Worm (Caenorhabditis elegans): ENCODE measurements around the gene twk-48.

The twk-48 gene

DNA sequence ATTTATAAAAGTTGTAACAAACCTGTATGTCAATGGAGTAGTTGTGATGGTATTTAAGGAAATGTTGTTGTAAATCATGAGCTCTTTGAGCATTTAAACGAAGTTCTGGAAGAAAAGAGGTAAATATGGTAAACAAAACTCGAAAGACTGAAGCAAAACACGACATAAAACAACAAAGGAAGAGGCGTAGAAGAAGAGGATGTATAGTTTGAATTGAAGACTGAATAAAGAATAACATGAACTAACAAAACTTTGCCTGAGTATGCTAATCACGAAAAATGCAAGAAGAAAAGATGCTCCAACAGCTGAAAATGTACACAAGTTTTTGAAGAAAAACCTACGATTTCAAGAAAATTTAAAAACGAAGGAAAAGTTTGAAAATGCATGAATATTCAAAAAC, 10.5 kb downstream of the twk-48 start, which contains the start of gene ZK757.1:
TSS of gene ZK757.1 (minus strand) at position 101 of the 400 bp plus-strand sequence.
- TF ChIP-seq unc-62 (GFP tag; optimal IDR thresholded peaks at IDR 0.05): no peak

ce11 chrIII:9874515-9874914, 14.0 kb downstream of the twk-48 start:
- TF ChIP-seq unc-62 (GFP tag; optimal IDR thresholded peaks at IDR 0.05): no peak

- no peak for TF ChIP-seq unc-62 (GFP tag; optimal IDR thresholded peaks at IDR 0.05)
Measured at ce11 chrIII:9876951-9877350, 16.4 kb downstream of the twk-48 start, which contains the start of gene ZK757.10. ZK757.10 (plus strand) TSS chrIII:9877251.

DNA sequence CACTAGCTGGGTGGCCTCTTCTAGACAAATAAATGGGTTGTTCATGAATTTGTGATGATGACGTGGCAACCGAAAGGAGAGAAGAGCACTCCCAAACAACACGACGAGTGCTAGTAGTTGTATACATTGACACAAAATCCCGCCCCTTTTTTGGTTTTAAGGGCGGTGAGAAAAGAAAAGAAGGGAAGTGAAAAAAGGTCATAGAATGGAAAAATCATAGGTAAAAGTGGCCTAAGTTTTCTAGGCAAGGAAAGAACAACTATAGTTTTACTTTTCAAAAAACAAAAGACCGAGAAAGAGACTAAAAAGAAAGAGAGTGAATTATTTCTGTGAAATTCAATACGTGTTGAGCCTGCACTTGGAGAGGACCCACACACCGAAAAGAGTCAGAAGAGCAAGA, 18.3 kb downstream of the twk-48 start, which contains the start of gene ZK757.2:
TSS of gene ZK757.2 (minus strand) at position 101 of the 400 bp plus-strand sequence.
- no peak for TF ChIP-seq unc-62 (GFP tag; optimal IDR thresholded peaks at IDR 0.05)

DNA sequence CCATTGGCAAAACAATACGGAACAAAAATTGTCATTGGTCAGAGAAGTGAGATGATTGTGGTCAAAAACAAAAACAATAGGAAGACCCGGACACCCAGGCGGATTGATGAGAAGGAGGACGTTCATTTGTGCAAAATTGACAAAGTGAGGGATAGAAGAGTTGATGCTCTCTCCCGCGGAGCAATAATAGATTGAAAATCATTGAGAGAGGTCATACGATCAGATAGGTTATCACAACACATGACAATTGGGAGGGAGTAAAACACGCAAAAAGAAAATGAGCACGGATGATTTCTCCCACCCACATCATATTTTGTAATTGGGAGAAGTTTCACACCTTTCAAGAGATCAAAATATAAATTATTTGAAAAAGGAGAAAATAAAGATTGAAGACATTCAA, 25.1 kb downstream of the twk-48 start:
- no peak for TF ChIP-seq unc-62 (GFP tag; optimal IDR thresholded peaks at IDR 0.05)

- TF ChIP-seq unc-62 (GFP tag; optimal IDR thresholded peaks at IDR 0.05): no peak
Measured at ce11 chrIII:9886323-9886722, 25.8 kb downstream of the twk-48 start.

DNA sequence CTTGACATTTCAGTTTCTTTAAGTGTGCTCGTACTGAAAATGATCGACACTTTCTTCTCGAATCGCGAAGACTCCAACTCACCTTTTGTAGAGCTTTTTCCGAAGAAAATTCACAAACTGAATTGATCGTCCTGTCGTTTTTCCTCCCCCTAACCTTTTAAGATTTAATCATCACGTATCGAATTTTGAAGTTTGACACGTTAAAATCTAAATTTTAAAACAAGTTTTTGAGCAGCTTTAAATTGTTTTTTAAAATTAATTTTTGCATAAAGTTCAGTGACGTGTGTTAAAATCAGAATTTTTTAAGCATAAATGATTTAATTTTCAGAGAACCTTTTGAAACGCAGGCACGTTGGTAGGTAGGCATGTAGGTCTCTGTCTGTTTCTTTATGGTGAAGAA, 30.8 kb downstream of the twk-48 start, which contains the start of gene alg-4:
TSS of gene alg-4 (minus strand) at position 101 of the 400 bp plus-strand sequence.
- no peak for TF ChIP-seq unc-62 (GFP tag; optimal IDR thresholded peaks at IDR 0.05)

- TF ChIP-seq unc-62 (GFP tag; optimal IDR thresholded peaks at IDR 0.05): no peak
Measured at ce11 chrIII:9892855-9893254, 32.3 kb downstream of the twk-48 start, which contains the start of gene mam-7. mam-7 (plus strand) TSS chrIII:9893155.

ce11 chrIII:9899720-9900119, 39.2 kb downstream of the twk-48 start:
- no peak for TF ChIP-seq unc-62 (GFP tag; optimal IDR thresholded peaks at IDR 0.05)

DNA sequence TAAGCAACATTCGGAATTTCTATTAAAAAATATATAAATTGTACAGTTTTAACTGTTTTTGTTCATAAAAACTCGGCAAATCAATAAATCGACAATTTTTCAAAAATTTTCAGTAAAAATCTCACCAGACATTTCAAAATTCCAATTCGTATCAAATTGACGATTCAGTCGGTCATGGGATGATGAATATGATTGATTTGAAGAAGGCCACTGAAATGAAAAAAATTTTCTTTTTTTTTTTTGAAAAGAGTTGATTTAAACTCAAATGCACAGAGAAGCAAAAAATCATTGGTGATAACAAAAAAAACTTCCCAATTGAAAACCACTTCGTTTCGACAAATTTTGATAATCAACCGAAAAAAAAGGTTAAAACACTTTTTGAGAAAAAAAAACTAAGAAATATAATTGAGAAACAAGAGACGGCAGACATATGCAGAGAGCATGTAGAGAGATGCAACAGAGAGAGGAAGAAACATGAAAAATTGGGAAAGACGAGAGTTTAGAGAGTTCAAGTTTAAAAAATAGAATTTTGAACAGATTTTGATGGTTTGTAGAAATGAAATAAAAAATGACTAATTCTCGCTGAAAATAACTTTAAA, 43.3 kb downstream of the twk-48 start:
- TF ChIP-seq unc-62 (GFP tag; optimal IDR thresholded peaks at IDR 0.05): no peak

- no peak for TF ChIP-seq unc-62 (GFP tag; optimal IDR thresholded peaks at IDR 0.05)
Measured at ce11 chrIII:9905307-9905706, 44.8 kb downstream of the twk-48 start.

DNA sequence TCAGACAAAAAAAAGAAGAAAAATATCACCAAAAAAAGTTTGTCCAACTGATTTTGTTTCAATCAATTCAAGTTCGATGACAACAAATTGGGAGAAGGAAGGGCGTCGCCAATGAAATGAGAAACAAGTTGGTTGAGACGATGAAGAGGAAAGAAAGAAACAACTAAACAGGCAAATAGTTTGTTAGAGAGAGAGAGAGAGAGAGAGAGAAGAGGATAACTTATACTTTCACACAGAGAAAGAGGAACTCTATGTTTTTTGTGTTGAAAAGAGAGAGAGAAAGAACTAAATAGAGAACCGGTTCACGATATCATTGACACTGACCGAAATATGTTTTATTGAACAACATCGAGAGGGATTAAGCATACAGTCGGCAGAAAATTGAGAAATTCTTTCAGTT, 47.0 kb downstream of the twk-48 start:
- TF ChIP-seq unc-62 (GFP tag; optimal IDR thresholded peaks at IDR 0.05): no peak

DNA sequence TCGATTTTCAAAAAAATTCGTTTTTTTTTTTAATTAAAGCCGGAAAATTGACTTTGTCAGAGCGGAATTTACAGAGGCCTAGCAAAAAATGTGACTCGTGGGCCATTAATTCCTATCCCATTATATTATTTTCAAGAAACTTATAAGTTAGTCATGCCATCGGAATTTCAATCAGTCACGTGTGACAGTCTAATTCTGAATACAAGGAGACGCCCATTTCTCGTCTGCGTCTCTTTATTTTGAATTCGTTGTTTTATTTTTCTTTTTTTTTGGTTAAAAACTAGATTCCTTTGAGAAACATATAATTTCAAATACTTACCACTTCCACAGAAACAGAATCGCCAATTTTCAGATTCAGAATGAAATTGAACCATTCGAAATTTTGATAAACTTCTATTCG, 48.2 kb downstream of the twk-48 start:
- no peak for TF ChIP-seq unc-62 (GFP tag; optimal IDR thresholded peaks at IDR 0.05)

- no peak for TF ChIP-seq unc-62 (GFP tag; optimal IDR thresholded peaks at IDR 0.05)
Measured at ce11 chrIII:9910608-9911479, 50.3 kb downstream of the twk-48 start, which contains the start of the genes cyld-1 and F40F12.9. cyld-1 (minus strand) TSS chrIII:9910658. F40F12.9 (plus strand) TSS chrIII:9911328.

DNA sequence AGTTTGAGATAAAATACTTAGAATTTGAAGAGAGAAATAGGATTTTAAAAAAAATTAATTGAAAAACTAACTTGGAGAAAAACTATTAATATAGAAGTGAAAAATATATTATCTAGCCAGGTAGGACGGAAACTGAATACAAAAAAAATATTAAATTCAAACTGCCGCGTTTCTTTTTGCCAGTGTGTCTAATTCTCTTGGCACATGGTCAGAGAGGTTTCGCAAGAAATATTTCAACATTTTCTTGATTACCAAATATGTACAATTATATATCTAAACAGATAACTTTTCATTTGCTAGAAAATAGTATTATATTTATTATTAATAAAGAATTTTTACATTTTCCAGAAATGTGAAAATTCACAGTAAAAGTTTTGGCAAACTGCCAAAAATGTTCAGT, 52.0 kb downstream of the twk-48 start:
- TF ChIP-seq unc-62 (GFP tag; optimal IDR thresholded peaks at IDR 0.05): no peak

Data from whole organism, dauer.